Fruit fly (Drosophila melanogaster) whole organism, pupa: ENCODE data around the gene CG33928.
A peak's percentile ranks its signal among the peaks of the same experiment; 100 is the strongest.

Experiments used
- CG15710 ChIP-seq: fragments of 200-800 bp; sonication (Bioruptor generic); optimal IDR thresholded peaks from 2 replicates; lab custom pipeline; 2018; ENCODE audit warnings: missing biosample characterization, mild to moderate bottlenecking, missing genetic modification characterization, moderate library complexity
- CG17806 ChIP-seq: fragments of 200-800 bp; sonication (Bioruptor generic); optimal IDR thresholded peaks from 2 replicates; lab custom pipeline; 2018; ENCODE audit warnings: missing biosample characterization, mild to moderate bottlenecking, missing genetic modification characterization, moderate library complexity
- Pif1B ChIP-seq: fragments of 200-800 bp; sonication (Bioruptor generic); optimal IDR thresholded peaks from 3 replicates; lab custom pipeline; 2016; ENCODE audit warnings: missing biosample characterization, missing genetic modification characterization

dm6 chr2L:17430602-17431358 is 5.6 kb downstream of the CG33928 start:
- TF ChIP-seq Pif1B (GFP tag; lab: Kevin White, UChicago) (no peak), CG17806 (tag; lab: Kevin White, UChicago) (no peak), CG15710 (tag; lab: Kevin White, UChicago) (peak; percentile 75)
